Worm (Caenorhabditis elegans) whole organism, young adult: Measurements from ENCODE around the gene K12H6.2.
A peak's percentile ranks its signal among the peaks of the same experiment; 100 is the strongest.

ENCODE experiments used
- B0261.1 ChIP-seq: sonication (generic microtip); optimal IDR thresholded peaks from 2 replicates; lab custom pipeline; 2016; ENCODE audit warnings: mild to moderate bottlenecking, missing genetic modification characterization, moderate library complexity, missing compliant biosample characterization
- C06A6.2 ChIP-seq: fragments of 200-800 bp; sonication (Bioruptor generic); conservative IDR thresholded peaks from 2 replicates; pipeline ENCODE4 v1.3.6; 2022; ENCODE audit warnings: missing genetic modification characterization, missing compliant biosample characterization
- C17E4.6 ChIP-seq: fragments of 200-800 bp; sonication (Bioruptor generic); IDR thresholded peaks from 2 replicates; pipeline ENCODE4 v1.3.6; 2022; ENCODE audit warnings: missing genetic modification reagents, missing genetic modification characterization, missing compliant biosample characterization
- F37B4.10 ChIP-seq: fragments of 200-800 bp; sonication (Bioruptor generic); IDR thresholded peaks from 2 replicates; pipeline ENCODE4 v1.3.6; 2022; ENCODE audit warnings: missing genetic modification characterization, missing compliant biosample characterization
- F55B11.4 ChIP-seq: sonication (generic microtip); optimal IDR thresholded peaks from 2 replicates; lab custom pipeline; 2016; ENCODE audit warnings: missing compliant biosample characterization, missing genetic modification characterization, borderline replicate concordance; ENCODE audit not compliant: insufficient read depth
- Y95B8A.8 ChIP-seq: fragments of 200-800 bp; sonication (Bioruptor generic); IDR thresholded peaks from 2 replicates; pipeline ENCODE4 v1.3.6; 2022; ENCODE audit warnings: missing genetic modification reagents, missing genetic modification characterization, missing compliant biosample characterization
- ccch-3 ChIP-seq: fragments of 200-800 bp; sonication (Bioruptor generic); optimal IDR thresholded peaks from 2 replicates; lab custom pipeline; 2018; ENCODE audit warnings: mild to moderate bottlenecking, missing genetic modification characterization, missing compliant biosample characterization
- ceh-79 ChIP-seq: sonication (generic microtip); optimal IDR thresholded peaks from 2 replicates; lab custom pipeline; 2017; ENCODE audit warnings: mild to moderate bottlenecking, missing genetic modification characterization, missing compliant biosample characterization
- egl-44 ChIP-seq: fragments of 200-800 bp; sonication (Bioruptor generic); IDR thresholded peaks from 2 replicates; pipeline ENCODE4 v1.3.6; 2022; ENCODE audit warnings: missing genetic modification reagents, missing genetic modification characterization, missing compliant biosample characterization
- egrh-3 ChIP-seq: fragments of 200-800 bp; sonication (Bioruptor generic); IDR thresholded peaks from 2 replicates; pipeline ENCODE4 v1.3.6; 2022; ENCODE audit warnings: missing genetic modification reagents, missing genetic modification characterization, missing compliant biosample characterization
- gei-17 ChIP-seq: fragments of 200-800 bp; sonication (Bioruptor generic); optimal IDR thresholded peaks from 2 replicates; lab custom pipeline; 2018; ENCODE audit warnings: mild to moderate bottlenecking, missing genetic modification characterization, missing compliant biosample characterization
- him-1 ChIP-seq: sonication (generic microtip); optimal IDR thresholded peaks from 2 replicates; lab custom pipeline; 2016; ENCODE audit warnings: missing genotype, missing genetic modification reagents, missing genetic modification characterization, missing compliant biosample characterization
- hmg-1.2 ChIP-seq: fragments of 200-800 bp; sonication (Bioruptor generic); IDR thresholded peaks from 2 replicates; pipeline ENCODE4 v1.3.6; 2022; ENCODE audit warnings: missing genetic modification reagents, missing genetic modification characterization, missing compliant biosample characterization
- let-607 ChIP-seq, 2 experiments: fragments of 200-800 bp in 1 of 2; sonication (Bioruptor generic) in 1 of 2; sonication (generic microtip) in 1 of 2; optimal IDR thresholded peaks; 2 replicates each; lab custom pipeline; 2016 to 2018; ENCODE audit warnings: mild to moderate bottlenecking in 2 of 2, missing compliant biosample characterization in 2 of 2, missing genetic modification characterization in 2 of 2, moderate library complexity in 2 of 2, missing genotype in 1 of 2
- lsl-1 ChIP-seq: fragments of 200-800 bp; sonication (Bioruptor generic); optimal IDR thresholded peaks from 2 replicates; lab custom pipeline; 2018; ENCODE audit warnings: mild to moderate bottlenecking, missing genetic modification characterization, moderate library complexity, missing compliant biosample characterization
- lsy-27 ChIP-seq: sonication (generic microtip); optimal IDR thresholded peaks from 2 replicates; lab custom pipeline; 2017; ENCODE audit warnings: missing genetic modification characterization, mild to moderate bottlenecking, missing compliant biosample characterization, antibody characterized with exemption, missing genotype, borderline replicate concordance; ENCODE audit not compliant: insufficient read depth
- madf-10 ChIP-seq: sonication (generic microtip); optimal IDR thresholded peaks from 2 replicates; lab custom pipeline; 2016; ENCODE audit warnings: mild to moderate bottlenecking, missing genetic modification characterization, missing compliant biosample characterization
- madf-6 ChIP-seq: fragments of 200-800 bp; sonication (Bioruptor generic); IDR thresholded peaks from 2 replicates; pipeline ENCODE4 v1.3.6; 2022; ENCODE audit warnings: missing genetic modification reagents, missing genetic modification characterization, missing compliant biosample characterization
- mcd-1 ChIP-seq: fragments of 200-800 bp; sonication (Bioruptor generic); IDR thresholded peaks from 2 replicates; pipeline ENCODE4 v1.3.6; 2022; ENCODE audit warnings: missing genetic modification reagents, missing genetic modification characterization, missing compliant biosample characterization
- nfya-2 ChIP-seq: fragments of 200-800 bp; sonication (Bioruptor generic); IDR thresholded peaks from 2 replicates; pipeline ENCODE4 v1.3.6; 2022; ENCODE audit warnings: missing genetic modification reagents, missing genetic modification characterization, missing compliant biosample characterization
- rcor-1 ChIP-seq: fragments of 200-800 bp; sonication (Bioruptor generic); IDR thresholded peaks from 2 replicates; pipeline ENCODE4 v1.3.6; 2022; ENCODE audit warnings: missing genetic modification reagents, missing genetic modification characterization, missing compliant biosample characterization
- rpc-1 ChIP-seq, 2 experiments: fragments of 150-350 bp in 1 of 2; sonication (generic microtip) in 1 of 2; optimal IDR thresholded peaks; 2 replicates each; lab custom pipeline; 2014 to 2018; ENCODE audit warnings: missing biosample characterization in 1 of 2, missing genetic modification characterization in 1 of 2, missing genetic modification reagents in 1 of 2, missing genotype in 1 of 2
- snpc-3.4 ChIP-seq: sonication (generic microtip); optimal IDR thresholded peaks from 2 replicates; lab custom pipeline; 2017; ENCODE audit warnings: missing genetic modification characterization, mild to moderate bottlenecking, missing compliant biosample characterization, antibody characterized with exemption, moderate library complexity, missing genotype, missing genetic modification reagents
- snpc-4 ChIP-seq, 5 experiments: fragments of 150-350 bp in 1 of 5; sonication (generic microtip) in 4 of 5; optimal IDR thresholded peaks; 2 replicates each; lab custom pipeline; 2014 to 2018; ENCODE audit warnings: missing genetic modification characterization in 5 of 5, missing biosample characterization in 3 of 5, antibody characterized with exemption in 2 of 5, mild to moderate bottlenecking in 2 of 5, missing compliant biosample characterization in 2 of 5, missing genotype in 2 of 5, moderate library complexity in 2 of 5, missing genetic modification reagents in 1 of 5
- somi-1 ChIP-seq: fragments of 200-800 bp; sonication (Bioruptor generic); optimal IDR thresholded peaks from 2 replicates; lab custom pipeline; 2018; ENCODE audit warnings: mild to moderate bottlenecking, missing genetic modification characterization, missing compliant biosample characterization
- zfh-2 ChIP-seq: fragments of 200-800 bp; sonication (Bioruptor generic); conservative IDR thresholded peaks from 2 replicates; pipeline ENCODE4 v1.3.6; 2022; ENCODE audit warnings: missing genetic modification reagents, missing genetic modification characterization, missing compliant biosample characterization
- zim-3 ChIP-seq: sonication (generic microtip); optimal IDR thresholded peaks from 2 replicates; lab custom pipeline; 2017; ENCODE audit warnings: mild to moderate bottlenecking, missing genetic modification characterization, moderate library complexity, missing compliant biosample characterization
- ztf-18 ChIP-seq: sonication (generic microtip); optimal IDR thresholded peaks from 2 replicates; lab custom pipeline; 2016; ENCODE audit warnings: missing genotype, mild to moderate bottlenecking, missing genetic modification characterization, missing compliant biosample characterization
- ztf-28 ChIP-seq: fragments of 200-800 bp; sonication (Bioruptor generic); IDR thresholded peaks from 2 replicates; pipeline ENCODE4 v1.3.6; 2022; ENCODE audit warnings: missing genetic modification reagents, missing genetic modification characterization, missing compliant biosample characterization
- ztf-6 ChIP-seq: fragments of 200-800 bp; sonication (Bioruptor generic); IDR thresholded peaks from 2 replicates; pipeline ENCODE4 v1.3.6; 2022; ENCODE audit warnings: missing genetic modification reagents, missing genetic modification characterization, missing compliant biosample characterization

Gene K12H6.2

ce11 chrII:2800550-2801233 lies 14.7 kb downstream of the K12H6.2 start, which contains the start of gene nhr-119 (continued):
- TF ChIP-seq gei-17 (GFP tag; lab: Kevin White, UChicago) (no peak), F55B11.4 (tag; lab: Kevin White, UChicago) (no peak), nfya-2 (GFP tag; lab: Robert Waterston, UW) (no peak), let-607 (tag; optimal IDR thresholded peaks at IDR 0.05; lab: Kevin White, UChicago) (peak in 1 of 2 experiments; percentile 42), ccch-3 (no peak), rcor-1 (GFP tag; lab: Robert Waterston, UW) (no peak), ztf-28 (no peak)
- TF ChIP-seq, all 124 proteins: peak for 16

DNA sequence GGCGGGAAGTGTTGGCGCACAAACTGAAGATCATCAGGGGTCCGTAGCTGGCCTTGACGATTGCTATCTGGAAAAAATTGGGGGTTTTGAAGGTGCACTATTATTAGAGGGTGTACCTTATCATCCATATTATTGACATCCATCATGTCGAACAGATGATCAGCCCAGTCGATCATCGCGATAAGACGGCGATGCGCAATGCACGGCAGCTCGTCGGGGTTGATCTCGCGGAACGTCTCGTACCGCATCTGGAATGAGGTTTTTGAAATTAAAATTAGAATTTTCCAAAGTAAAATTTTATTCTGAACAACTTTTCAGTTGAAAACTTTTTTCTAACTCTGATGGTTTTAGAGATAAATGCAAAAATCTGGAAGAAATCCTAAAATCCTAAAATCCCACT lies 17.4 kb downstream of the K12H6.2 start:
- no peak for TF ChIP-seq snpc-3.4 (tag; lab: Kevin White, UChicago)
- TF ChIP-seq zim-3 (tag; lab: Kevin White, UChicago) = no peak
- TF ChIP-seq C17E4.6 = no peak
- no peak for TF ChIP-seq lsl-1 (GFP tag; lab: Kevin White, UChicago)
- no peak for TF ChIP-seq rpc-1 (optimal IDR thresholded peaks at IDR 0.05; lab: Kevin White, UChicago)
- TF ChIP-seq rpc-1 (tag; optimal IDR thresholded peaks at IDR 0.05; lab: Kevin White, UChicago) = no peak
- no peak for TF ChIP-seq zfh-2 (GFP tag; lab: Robert Waterston, UW)
- TF ChIP-seq madf-6 (GFP tag; lab: Robert Waterston, UW) = no peak

- TF ChIP-seq Y95B8A.8 (no peak), ceh-79 (tag; lab: Kevin White, UChicago) (no peak), ztf-18 (tag; lab: Kevin White, UChicago) (no peak), zfh-2 (GFP tag; lab: Robert Waterston, UW) (peak; percentile 56)
Measured at ce11 chrII:2796431-2796830, 18.9 kb downstream of the K12H6.2 start.

ce11 chrII:2795413-2795812 lies 19.9 kb downstream of the K12H6.2 start:
- TF ChIP-seq hmg-1.2 (GFP tag; lab: Robert Waterston, UW) (no peak), madf-10 (tag; lab: Kevin White, UChicago) (no peak), ccch-3 (no peak), B0261.1 (tag; lab: Kevin White, UChicago) (no peak), Y95B8A.8 (no peak), snpc-4 (GFP tag; optimal IDR thresholded peaks at IDR 0.05; lab: Kevin White, UChicago) (no peak), snpc-4 (tag; optimal IDR thresholded peaks at IDR 0.05; lab: Kevin White, UChicago) (no peak), F37B4.10 (GFP tag; lab: Robert Waterston, UW) (no peak), mcd-1 (GFP tag; lab: Robert Waterston, UW) (no peak), egl-44 (GFP tag; lab: Robert Waterston, UW) (no peak), somi-1 (GFP tag; lab: Kevin White, UChicago) (no peak), him-1 (tag; lab: Kevin White, UChicago) (no peak)

DNA sequence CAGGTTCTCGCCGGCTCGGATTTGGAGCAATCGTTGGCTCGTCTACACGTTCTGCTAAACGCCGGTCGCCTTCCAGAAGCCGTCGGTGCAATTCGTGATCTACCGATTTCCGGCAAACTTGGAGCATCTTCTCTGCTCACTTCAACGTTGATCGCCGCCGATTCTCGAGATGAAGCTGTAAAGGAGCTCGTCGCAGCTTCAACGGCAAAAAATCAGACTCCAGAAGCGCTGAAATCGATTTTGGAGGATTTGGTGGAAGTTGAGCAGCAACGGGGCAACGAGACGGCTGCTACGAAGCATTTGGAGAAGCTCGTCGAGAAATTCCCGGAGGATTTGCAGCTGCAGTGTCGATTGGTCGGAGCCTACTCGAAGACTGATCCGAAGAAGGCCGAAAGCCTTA lies 23.7 kb downstream of the K12H6.2 start:
- TF ChIP-seq ztf-6 (GFP tag; lab: Robert Waterston, UW) = no peak
- TF ChIP-seq zfh-2 (GFP tag; lab: Robert Waterston, UW) = peak; percentile 73

ce11 chrII:2787849-2788248 lies 27.5 kb downstream of the K12H6.2 start:
- TF ChIP-seq madf-6 (GFP tag; lab: Robert Waterston, UW) (peak; percentile 26; the same call in 1 of the 2 replicates), lsy-27 (tag; lab: Kevin White, UChicago) (no peak), zfh-2 (GFP tag; lab: Robert Waterston, UW) (peak; percentile 66; the same call in 1 of the 2 replicates), C06A6.2 (GFP tag; lab: Robert Waterston, UW) (no peak), egrh-3 (peak; percentile 25; the same call in 1 of the 2 replicates)
